Worm (Caenorhabditis elegans) whole organism, dauer: ENCODE results near the gene npr-40.

Experiments
- unc-62 ChIP-seq: sonication (generic microtip); optimal IDR thresholded peaks from 2 replicates; lab custom pipeline; 2017; ENCODE audit warnings: missing biosample characterization, missing genetic modification reagents, missing genetic modification characterization

The npr-40 gene

DNA sequence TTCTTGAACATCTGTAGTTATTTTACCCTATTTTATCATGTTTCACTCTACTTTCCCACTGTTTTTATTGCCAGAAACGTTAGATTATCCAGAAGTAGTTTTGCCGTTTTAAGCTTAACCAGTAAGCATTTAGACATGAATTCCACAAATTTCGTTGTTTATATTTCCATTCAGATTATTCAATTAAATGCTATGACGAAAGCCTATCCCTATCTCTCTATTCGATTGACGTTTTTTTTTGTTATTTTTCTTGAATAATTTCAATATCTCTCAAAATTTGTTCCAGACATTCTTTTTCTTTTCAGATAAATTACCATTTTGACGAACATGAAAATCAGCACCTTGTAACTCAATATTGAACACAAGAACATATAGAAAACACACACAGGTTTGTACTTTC lies at the start of gene npr-40:
TSS of gene npr-40 (plus strand) at position 301 of the 400 bp plus-strand sequence.
- no peak for TF ChIP-seq unc-62 (GFP tag; lab: Kevin White, UChicago)

DNA sequence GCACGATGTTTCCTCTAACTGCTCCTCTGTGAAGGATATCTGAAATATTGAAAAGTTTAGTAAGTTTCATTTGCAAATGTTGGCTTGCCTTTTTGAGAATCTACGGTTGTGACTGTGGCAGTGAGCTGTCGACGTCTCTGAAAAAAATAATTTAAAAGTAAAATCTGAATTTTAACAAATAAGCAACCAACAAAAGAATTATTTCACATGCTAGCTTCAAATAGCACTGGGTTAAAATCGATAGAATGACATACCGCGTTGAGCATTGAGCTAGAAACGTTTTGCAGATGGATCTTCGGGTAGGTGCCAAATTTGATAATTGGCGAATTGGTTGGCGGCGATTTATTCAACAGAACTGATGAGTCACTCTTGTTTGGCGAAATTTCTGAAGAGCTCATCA lies 46.9 kb upstream of the npr-40 start, which contains the start of gene F31F6.2:
TSS of gene F31F6.2 (minus strand) at position 101 of the 400 bp plus-strand sequence.
- no peak for TF ChIP-seq unc-62 (GFP tag; lab: Kevin White, UChicago)

DNA sequence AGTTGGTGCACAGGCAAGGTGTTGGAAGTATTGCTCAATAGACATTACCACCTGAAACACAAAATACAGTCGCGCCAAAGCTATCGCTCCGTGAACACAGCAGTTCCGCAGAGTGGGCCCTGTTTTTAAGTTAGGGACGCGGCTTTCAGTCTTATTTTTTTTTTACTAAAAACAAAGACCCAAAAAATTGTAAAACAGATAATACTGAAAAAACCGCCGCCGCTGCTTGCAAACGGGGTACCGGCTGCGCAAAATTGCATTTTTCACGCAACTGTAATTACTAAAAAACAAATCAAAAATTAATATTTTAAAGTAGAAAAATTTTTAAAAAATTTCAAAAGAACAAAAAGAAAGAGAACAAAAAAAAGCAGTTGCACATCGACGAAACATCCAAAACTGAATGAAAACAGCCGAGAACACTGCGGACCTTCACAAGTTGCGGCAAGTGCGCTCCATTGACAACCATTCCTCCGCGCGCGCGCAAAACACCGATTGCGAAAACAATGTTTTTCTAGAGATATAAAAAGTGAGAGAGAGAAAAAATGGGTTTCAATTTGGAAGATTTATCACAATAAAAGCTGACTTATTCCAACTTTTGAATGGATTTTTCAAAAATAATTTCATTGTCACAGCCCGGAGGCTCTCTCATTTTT lies 45.7 kb upstream of the npr-40 start, which contains the start of gene F31F6.3:
TSS of gene F31F6.3 (minus strand) at position 51 of the 653 bp plus-strand sequence.
- TF ChIP-seq unc-62 (GFP tag; lab: Kevin White, UChicago), result no peak

DNA sequence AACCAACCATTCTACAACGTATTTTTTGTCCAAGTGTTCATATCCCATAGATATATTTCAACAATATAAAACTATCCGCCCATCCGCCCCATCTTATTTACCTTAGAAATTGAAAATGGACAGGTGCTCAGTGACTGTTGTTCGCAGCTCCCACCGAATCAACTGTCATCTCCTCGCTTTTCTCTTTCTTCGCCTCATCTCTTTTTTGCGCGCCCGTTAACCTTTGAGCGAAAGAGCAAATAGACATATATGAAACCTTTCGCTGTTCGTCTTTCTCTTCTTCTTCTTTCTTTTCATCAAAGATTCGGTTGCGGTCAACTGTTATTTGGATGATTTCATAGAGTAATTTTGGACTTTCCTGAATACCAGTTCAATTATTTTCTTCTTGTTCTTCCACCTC lies 43.0 kb upstream of the npr-40 start, which contains the start of gene sssh-1:
TSS of gene sssh-1 (plus strand) at position 301 of the 400 bp plus-strand sequence.
- no peak for TF ChIP-seq unc-62 (GFP tag; lab: Kevin White, UChicago)

DNA sequence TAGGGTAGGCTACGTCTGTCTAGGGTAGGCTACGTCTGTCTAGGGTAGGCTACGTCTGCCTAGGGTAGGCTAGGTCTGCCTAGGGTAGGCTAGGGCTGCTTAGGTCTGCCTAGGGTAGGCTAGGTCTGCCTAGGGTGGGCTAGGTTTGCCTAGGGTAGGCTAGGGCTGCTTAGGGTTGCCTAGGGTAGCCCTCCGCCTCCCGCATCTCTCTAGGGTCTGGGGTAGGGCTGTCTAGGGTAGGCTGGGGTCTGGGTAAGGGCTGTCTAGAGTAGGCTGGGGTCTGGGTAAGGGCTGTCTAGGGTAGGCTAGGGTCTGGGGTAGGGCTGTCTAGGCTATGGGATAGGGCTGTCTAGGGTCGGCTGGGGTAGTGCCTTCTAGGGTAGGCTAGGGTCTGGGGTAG lies 40.9 kb upstream of the npr-40 start:
- no peak for TF ChIP-seq unc-62 (GFP tag; lab: Kevin White, UChicago)

DNA sequence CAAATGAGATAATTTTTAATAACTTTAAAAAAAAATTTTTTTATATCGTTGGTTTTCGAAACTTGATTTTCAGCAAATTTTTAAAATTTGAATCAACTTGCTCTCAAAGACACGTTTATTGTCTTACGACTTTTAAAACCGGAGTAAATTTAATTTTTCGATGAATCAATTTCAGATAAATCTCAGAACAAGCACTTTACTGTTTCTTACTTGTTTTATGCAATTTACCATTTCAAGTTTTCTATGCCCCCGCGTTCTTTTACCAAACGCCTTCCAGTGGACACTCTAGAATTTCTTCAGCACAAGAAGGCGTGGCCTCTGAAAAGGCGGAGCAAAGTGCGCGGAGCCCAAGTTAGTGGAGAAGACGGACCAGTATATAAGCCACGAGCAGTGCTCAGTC lies 37.5 kb upstream of the npr-40 start, which contains the start of gene flp-8:
TSS of gene flp-8 (plus strand) at position 301 of the 400 bp plus-strand sequence.
- TF ChIP-seq unc-62 (GFP tag; lab: Kevin White, UChicago), result no peak

DNA sequence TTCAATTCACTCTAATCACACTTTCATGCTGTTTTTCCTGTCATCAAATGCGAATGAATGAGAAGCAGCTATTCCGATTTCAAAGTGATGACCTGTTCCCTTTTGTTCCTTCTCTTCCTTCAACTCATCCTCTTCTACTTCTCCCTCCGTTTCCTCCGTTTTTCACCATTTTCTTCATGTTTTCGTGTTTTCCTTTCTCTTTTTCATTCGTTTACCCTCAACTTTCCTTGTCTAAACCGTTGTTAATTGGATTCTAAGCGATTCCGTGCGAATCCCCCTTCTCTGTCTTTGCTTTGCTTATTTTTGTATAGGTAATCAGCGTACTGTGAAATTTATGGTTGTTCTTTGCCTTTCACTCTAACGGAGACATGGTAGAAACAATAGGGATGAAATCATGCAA lies 32.8 kb upstream of the npr-40 start:
- no peak for TF ChIP-seq unc-62 (GFP tag; lab: Kevin White, UChicago)

DNA sequence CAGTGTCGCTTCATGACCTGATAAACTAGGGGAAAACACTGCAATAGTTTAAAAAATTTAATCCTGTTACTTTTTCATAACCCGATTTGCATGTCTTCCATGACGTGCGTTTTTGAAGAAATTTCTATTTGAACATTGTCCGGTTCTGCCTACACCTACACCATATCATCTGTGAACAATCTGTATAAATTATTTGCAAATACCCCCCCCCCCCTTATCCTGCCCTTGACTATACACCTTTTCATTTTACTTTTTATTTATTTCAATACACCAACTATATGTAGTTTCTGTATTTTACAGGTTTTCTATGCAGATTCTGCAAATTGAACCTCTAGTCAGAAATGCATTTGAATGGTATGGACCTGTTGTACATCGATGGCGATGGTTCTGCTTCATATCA lies 30.4 kb upstream of the npr-40 start, which contains the start of gene daf-6:
TSS of gene daf-6 (plus strand) at position 301 of the 400 bp plus-strand sequence.
- TF ChIP-seq unc-62 (GFP tag; lab: Kevin White, UChicago), result no peak

DNA sequence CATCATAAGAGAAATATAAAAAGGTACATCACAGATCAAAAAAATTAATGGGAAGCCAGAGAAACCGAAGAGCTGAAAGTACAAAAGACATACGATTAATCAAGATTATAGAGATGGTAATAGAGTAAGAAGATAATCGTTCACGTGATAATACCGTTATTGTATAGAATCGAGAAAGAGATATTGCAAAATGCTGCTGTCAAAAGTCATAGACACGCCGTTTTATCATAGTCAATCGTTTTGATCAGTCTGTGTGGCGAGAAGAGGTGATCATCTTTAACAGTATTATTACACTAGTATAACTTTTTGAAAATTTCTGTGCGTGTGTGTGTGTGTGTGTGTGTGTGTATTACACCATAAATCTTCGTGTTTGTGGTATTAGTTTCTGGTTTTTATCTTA lies 24.3 kb upstream of the npr-40 start:
- TF ChIP-seq unc-62 (GFP tag; lab: Kevin White, UChicago), result no peak

DNA sequence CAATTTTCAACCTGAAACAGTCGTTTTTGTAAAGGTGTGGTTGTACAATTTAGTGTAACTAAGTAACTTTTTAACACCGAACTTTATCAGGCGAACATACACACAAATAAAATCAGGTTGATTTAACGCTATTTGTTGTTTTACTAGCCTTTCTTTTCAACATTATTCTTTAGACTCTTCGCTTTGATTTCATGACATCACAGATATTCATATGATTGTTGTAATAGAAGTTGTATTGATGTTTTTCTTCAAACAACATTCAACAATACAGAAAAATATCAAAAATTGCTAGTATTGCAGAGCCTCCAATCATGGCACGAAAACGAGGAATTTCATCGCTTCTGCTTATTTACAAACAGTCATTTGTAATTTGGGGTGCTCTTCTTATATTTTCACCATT lies 23.8 kb upstream of the npr-40 start, which contains the start of gene nac-1:
TSS of gene nac-1 (plus strand) at position 301 of the 400 bp plus-strand sequence.
- no peak for TF ChIP-seq unc-62 (GFP tag; lab: Kevin White, UChicago)

DNA sequence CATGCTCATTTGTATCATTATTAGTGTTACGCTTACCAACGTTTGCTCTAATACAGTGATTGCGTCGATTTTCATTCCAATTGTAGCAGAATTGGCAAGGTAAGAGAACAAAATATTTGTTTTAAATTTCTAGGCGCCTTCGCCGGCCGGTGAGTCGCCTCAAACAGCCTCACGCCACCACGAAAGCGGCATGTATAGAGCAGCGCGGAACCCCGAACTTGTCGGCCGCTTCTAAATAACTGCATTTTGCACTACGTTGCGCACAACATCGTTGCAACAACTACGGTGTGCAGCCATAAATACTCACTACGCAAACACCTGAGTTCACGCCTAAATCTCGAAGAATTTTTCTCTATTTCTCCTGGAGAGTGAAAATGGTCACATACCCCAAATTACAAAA lies 21.4 kb upstream of the npr-40 start:
- no peak for TF ChIP-seq unc-62 (GFP tag; lab: Kevin White, UChicago)

DNA sequence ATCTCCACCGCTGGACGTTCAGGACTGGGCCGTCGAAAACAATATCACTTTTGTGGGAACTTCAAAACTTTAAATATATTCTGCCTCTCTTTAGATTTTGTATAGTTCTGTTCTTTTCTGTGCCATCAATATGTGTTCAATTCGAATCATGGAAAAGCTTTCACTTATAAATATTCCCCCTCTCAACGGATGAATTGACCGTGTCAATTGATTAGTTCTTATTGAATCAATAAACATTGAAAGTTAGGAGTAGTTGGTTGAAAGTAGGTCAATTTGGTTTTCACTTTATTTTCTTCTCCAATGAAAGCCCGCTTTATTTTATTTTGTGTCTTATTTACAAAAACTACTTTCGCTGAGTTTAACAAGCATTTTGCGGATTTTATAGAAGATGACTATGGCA lies 20.4 kb upstream of the npr-40 start, which contains the start of gene lips-8:
TSS of gene lips-8 (plus strand) at position 301 of the 400 bp plus-strand sequence.
- TF ChIP-seq unc-62 (GFP tag; lab: Kevin White, UChicago), result no peak

DNA sequence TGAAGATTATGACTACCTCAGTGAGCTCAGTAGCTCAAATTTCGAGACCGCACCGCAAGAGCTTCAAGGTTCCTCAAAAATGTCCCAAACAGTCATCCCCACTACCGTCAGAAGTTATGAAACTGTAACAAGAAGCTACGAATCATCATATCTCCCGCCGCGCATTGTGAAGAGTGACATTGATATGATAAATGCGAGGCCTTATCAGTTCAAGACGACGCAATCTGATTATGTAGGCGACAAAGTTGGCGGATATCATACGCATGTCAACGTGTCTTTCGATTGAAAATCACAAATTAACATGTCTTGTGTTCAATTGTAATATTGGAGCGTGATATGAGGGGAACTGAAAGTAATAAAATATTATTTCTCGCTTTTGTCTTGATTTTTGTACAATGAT lies 18.2 kb upstream of the npr-40 start:
- no peak for TF ChIP-seq unc-62 (GFP tag; lab: Kevin White, UChicago)

DNA sequence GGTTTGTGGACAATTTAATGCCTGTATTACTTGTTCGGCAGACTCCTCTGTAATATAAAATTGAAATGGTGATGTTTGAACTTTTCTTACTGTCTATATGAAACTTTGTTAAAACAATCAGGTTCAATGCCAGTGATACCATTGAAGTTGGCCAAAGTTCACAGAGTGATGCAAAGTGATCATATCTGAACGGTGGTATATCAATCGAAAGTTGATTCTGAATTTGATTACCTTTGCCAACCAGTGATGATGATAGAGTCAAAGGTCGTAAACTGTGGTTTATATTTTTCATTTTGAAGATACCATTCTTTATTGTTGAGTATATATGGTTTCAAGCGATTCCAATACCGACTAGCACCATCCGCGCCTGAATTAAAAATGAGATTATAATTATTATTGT lies 15.2 kb upstream of the npr-40 start:
- no peak for TF ChIP-seq unc-62 (GFP tag; lab: Kevin White, UChicago)

DNA sequence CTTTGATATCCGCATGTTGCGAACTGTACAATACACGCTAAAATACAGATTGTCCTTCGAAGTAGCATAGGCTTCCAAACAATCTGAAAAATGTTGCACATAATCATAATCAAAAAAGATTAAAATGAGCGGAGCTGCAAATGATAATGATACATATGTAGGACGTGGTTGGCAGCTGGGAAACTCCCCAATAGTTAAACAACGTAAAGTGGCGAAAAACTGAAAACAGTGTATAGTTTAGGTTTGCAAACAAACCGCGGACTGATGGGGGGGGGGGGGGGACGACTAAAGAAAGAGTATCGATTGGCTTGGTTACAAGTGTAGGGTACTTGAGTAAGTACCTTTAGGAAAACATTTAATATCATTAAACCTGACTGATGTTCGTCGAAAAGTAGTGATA lies 13.5 kb upstream of the npr-40 start, which contains the start of gene hex-5:
TSS of gene hex-5 (minus strand) at position 101 of the 400 bp plus-strand sequence.
- TF ChIP-seq unc-62 (GFP tag; lab: Kevin White, UChicago), result no peak

DNA sequence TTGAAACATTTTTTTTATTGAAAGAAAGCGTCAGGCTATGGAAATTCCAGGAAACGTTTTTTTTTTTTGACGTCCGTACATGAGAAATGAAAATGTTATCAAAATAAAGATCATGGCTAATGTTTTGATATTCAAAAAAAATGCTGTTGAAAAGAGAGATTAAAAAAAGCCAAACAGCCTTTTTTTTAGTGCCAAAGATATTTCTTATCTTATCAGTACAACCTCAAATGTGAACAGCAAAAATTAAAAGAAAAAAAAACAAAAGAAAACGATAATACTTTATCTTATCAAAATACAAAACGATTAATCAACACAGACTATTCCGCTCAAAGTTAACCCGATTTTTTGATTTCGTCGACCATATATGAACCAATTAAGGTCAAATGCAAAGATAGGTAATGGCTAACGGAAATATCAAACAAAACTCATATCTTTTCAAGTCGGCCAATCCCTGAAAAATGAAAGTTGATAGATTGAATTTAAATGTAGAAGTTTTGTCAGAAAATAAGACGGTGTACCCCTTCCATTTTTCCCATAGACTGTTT lies 11.3 kb upstream of the npr-40 start:
- TF ChIP-seq unc-62 (GFP tag; lab: Kevin White, UChicago), result no peak
